Worm (Caenorhabditis elegans) whole organism, L4 larva: Measurements from ENCODE around the gene rps-30.

Source experiments
- F49E8.2 ChIP-seq: sonication (generic microtip); optimal IDR thresholded peaks from 2 replicates; lab custom pipeline; 2016; ENCODE audit warnings: missing compliant biosample characterization, mild to moderate bottlenecking, missing genetic modification characterization, borderline replicate concordance
- T20F7.1 ChIP-seq: fragments of 200-800 bp; sonication (Bioruptor generic); optimal IDR thresholded peaks from 2 replicates; lab custom pipeline; 2018; ENCODE audit warnings: mild to moderate bottlenecking, missing genetic modification characterization, missing compliant biosample characterization
- Y5F2A.4 ChIP-seq: fragments of 200-800 bp; sonication (Bioruptor generic); optimal IDR thresholded peaks from 2 replicates; lab custom pipeline; 2018; ENCODE audit warnings: mild to moderate bottlenecking, missing genetic modification characterization, missing compliant biosample characterization
- Y75B8A.6 ChIP-seq: fragments of 200-800 bp; sonication (Bioruptor generic); IDR thresholded peaks from 2 replicates; pipeline ENCODE4 v1.3.6; 2022; ENCODE audit warnings: missing genetic modification reagents, missing genetic modification characterization, missing compliant biosample characterization
- ceh-20 ChIP-seq: fragments of 200-800 bp; sonication (Bioruptor generic); IDR thresholded peaks from 2 replicates; pipeline ENCODE4 v1.3.6; 2022; ENCODE audit warnings: missing genetic modification reagents, missing genetic modification characterization, missing compliant biosample characterization
- ceh-28 ChIP-seq: fragments of 150-350 bp; optimal IDR thresholded peaks from 2 replicates; lab custom pipeline; 2014; ENCODE audit warnings: missing biosample characterization, missing genetic modification reagents, missing genetic modification characterization
- ceh-44 ChIP-seq: fragments of 200-800 bp; sonication (Bioruptor generic); IDR thresholded peaks from 2 replicates; pipeline ENCODE4 v1.3.6; 2022; ENCODE audit warnings: missing genetic modification reagents, missing genetic modification characterization, missing compliant biosample characterization
- cey-2 ChIP-seq: sonication (generic microtip); optimal IDR thresholded peaks from 3 replicates; lab custom pipeline; 2017; ENCODE audit warnings: missing genetic modification characterization, mild to moderate bottlenecking, missing compliant biosample characterization, antibody characterized with exemption, borderline replicate concordance; ENCODE audit not compliant: insufficient read depth
- ctbp-1 ChIP-seq: fragments of 200-800 bp; sonication (Bioruptor generic); IDR thresholded peaks from 2 replicates; pipeline ENCODE4 v1.3.6; 2022; ENCODE audit warnings: missing genetic modification reagents, missing genetic modification characterization, missing compliant biosample characterization
- daf-16 ChIP-seq, 3 experiments: sonication (generic microtip); optimal IDR thresholded peaks; 2 replicates each; lab custom pipeline; 2016 to 2017; ENCODE audit warnings: missing genetic modification characterization in 3 of 3, missing genetic modification reagents in 3 of 3, mild to moderate bottlenecking in 2 of 3, missing compliant biosample characterization in 2 of 3, missing biosample characterization in 1 of 3, moderate library complexity in 1 of 3
- dmd-6 ChIP-seq: fragments of 200-800 bp; sonication (Bioruptor generic); IDR thresholded peaks from 2 replicates; pipeline ENCODE4 v1.3.6; 2022; ENCODE audit warnings: missing genetic modification reagents, missing genetic modification characterization, missing compliant biosample characterization
- dmd-8 ChIP-seq: fragments of 200-800 bp; sonication (Bioruptor generic); IDR thresholded peaks from 2 replicates; pipeline ENCODE4 v1.3.6; 2022; ENCODE audit warnings: missing genetic modification characterization, missing compliant biosample characterization
- dmd-9 ChIP-seq: fragments of 200-800 bp; sonication (Bioruptor generic); IDR thresholded peaks from 2 replicates; pipeline ENCODE4 v1.3.6; 2022; ENCODE audit warnings: missing genetic modification reagents, missing genetic modification characterization, missing compliant biosample characterization
- dpl-1 ChIP-seq: fragments of 150-350 bp; optimal IDR thresholded peaks from 2 replicates; lab custom pipeline; 2014; ENCODE audit warnings: missing biosample characterization, missing genetic modification reagents, missing genetic modification characterization
- dve-1 ChIP-seq: sonication (generic microtip); optimal IDR thresholded peaks from 2 replicates; lab custom pipeline; 2017; ENCODE audit warnings: antibody characterized with exemption, mild to moderate bottlenecking, missing genetic modification characterization, missing compliant biosample characterization; ENCODE audit not compliant: insufficient read depth
- egl-43 ChIP-seq: fragments of 200-800 bp; sonication (Bioruptor generic); IDR thresholded peaks from 2 replicates; pipeline ENCODE4 v1.3.6; 2022; ENCODE audit warnings: missing genetic modification reagents, missing genetic modification characterization, missing compliant biosample characterization
- fos-1 ChIP-seq: fragments of 150-350 bp; optimal IDR thresholded peaks from 2 replicates; lab custom pipeline; 2014; ENCODE audit warnings: missing biosample characterization, missing genetic modification characterization
- hif-1 ChIP-seq, 2 experiments: sonication (generic microtip); optimal IDR thresholded peaks; 2 replicates each; lab custom pipeline; 2016 to 2017; ENCODE audit warnings: missing compliant biosample characterization in 2 of 2, missing genetic modification characterization in 2 of 2, missing genetic modification reagents in 2 of 2, missing genotype in 2 of 2, mild to moderate bottlenecking in 1 of 2
- hlh-11 ChIP-seq: fragments of 200-800 bp; sonication (Bioruptor generic); optimal IDR thresholded peaks from 2 replicates; lab custom pipeline; 2018; ENCODE audit warnings: mild to moderate bottlenecking, missing genetic modification characterization, missing compliant biosample characterization
- hlh-30 ChIP-seq: sonication (generic microtip); optimal IDR thresholded peaks from 2 replicates; lab custom pipeline; 2017; ENCODE audit warnings: antibody characterized with exemption, mild to moderate bottlenecking, missing genetic modification characterization, missing compliant biosample characterization; ENCODE audit not compliant: insufficient read depth
- lin-1 ChIP-seq: fragments of 200-800 bp; sonication (Bioruptor generic); IDR thresholded peaks from 2 replicates; pipeline ENCODE4 v1.3.6; 2022; ENCODE audit warnings: missing genetic modification reagents, missing genetic modification characterization, missing compliant biosample characterization
- lin-38 ChIP-seq: fragments of 200-800 bp; sonication (Bioruptor generic); IDR thresholded peaks from 2 replicates; pipeline ENCODE4 v1.3.6; 2022; ENCODE audit warnings: missing genetic modification reagents, missing genetic modification characterization, missing compliant biosample characterization
- lin-39 ChIP-seq: fragments of 150-350 bp; optimal IDR thresholded peaks from 2 replicates; lab custom pipeline; 2014; ENCODE audit warnings: missing biosample characterization, missing genetic modification reagents, missing genetic modification characterization
- lsy-2 ChIP-seq, 2 experiments: fragments of 150-350 bp in 1 of 2; sonication (generic microtip) in 1 of 2; optimal IDR thresholded peaks; 2 replicates each; lab custom pipeline; 2014 to 2017; ENCODE audit warnings: missing biosample characterization in 2 of 2, missing genetic modification characterization in 2 of 2
- mes-2 ChIP-seq: sonication (generic microtip); optimal IDR thresholded peaks from 2 replicates; lab custom pipeline; 2016; ENCODE audit warnings: missing genotype, mild to moderate bottlenecking, missing genetic modification characterization, missing compliant biosample characterization; ENCODE audit not compliant: poor library complexity, severe bottlenecking
- nhr-10 ChIP-seq: fragments of 150-350 bp; optimal IDR thresholded peaks from 2 replicates; lab custom pipeline; 2014; ENCODE audit warnings: missing biosample characterization, missing genetic modification characterization
- nhr-11 ChIP-seq: fragments of 150-350 bp; optimal IDR thresholded peaks from 2 replicates; lab custom pipeline; 2014; ENCODE audit warnings: missing biosample characterization, missing genetic modification characterization
- nhr-28 ChIP-seq: fragments of 150-350 bp; optimal IDR thresholded peaks from 2 replicates; lab custom pipeline; 2014; ENCODE audit warnings: missing biosample characterization, missing genetic modification characterization
- nhr-41 ChIP-seq: fragments of 200-800 bp; sonication (Bioruptor generic); IDR thresholded peaks from 2 replicates; pipeline ENCODE4 v1.3.6; 2022; ENCODE audit warnings: missing genetic modification reagents, missing genetic modification characterization, missing compliant biosample characterization
- nhr-6 ChIP-seq: fragments of 150-350 bp; optimal IDR thresholded peaks from 2 replicates; lab custom pipeline; 2014; ENCODE audit warnings: missing biosample characterization, missing genetic modification characterization
- pha-4 ChIP-seq, 2 experiments: fragments of 150-350 bp in 1 of 2; fragments of 200-800 bp in 1 of 2; sonication (Bioruptor generic) in 1 of 2; IDR thresholded peaks in 1 of 2; optimal IDR thresholded peaks in 1 of 2; 2 replicates each; pipeline versions ENCODE4 v1.3.6 to Lab custom; 2014 to 2022; ENCODE audit warnings: missing genetic modification characterization in 2 of 2, missing genetic modification reagents in 2 of 2, missing biosample characterization in 1 of 2, missing compliant biosample characterization in 1 of 2
- php-3 ChIP-seq: fragments of 200-800 bp; sonication (Bioruptor generic); IDR thresholded peaks from 2 replicates; pipeline ENCODE4 v1.3.6; 2022; ENCODE audit warnings: missing genetic modification reagents, missing genetic modification characterization, missing compliant biosample characterization
- saeg-2 ChIP-seq: fragments of 200-800 bp; sonication (Bioruptor generic); IDR thresholded peaks from 2 replicates; pipeline ENCODE4 v1.3.6; 2022; ENCODE audit warnings: missing genetic modification reagents, missing genetic modification characterization, missing compliant biosample characterization
- snpc-1.2 ChIP-seq: fragments of 200-800 bp; sonication (Bioruptor generic); IDR thresholded peaks from 2 replicates; pipeline ENCODE4 v1.3.6; 2022; ENCODE audit warnings: missing genetic modification reagents, missing genetic modification characterization, missing compliant biosample characterization
- unc-130 ChIP-seq: sonication (generic microtip); optimal IDR thresholded peaks from 2 replicates; lab custom pipeline; 2016; ENCODE audit warnings: missing genetic modification reagents, missing genetic modification characterization, missing compliant biosample characterization
- zfp-3 ChIP-seq: fragments of 200-800 bp; sonication (Bioruptor generic); conservative IDR thresholded peaks from 2 replicates; pipeline ENCODE4 v1.3.6; 2022; ENCODE audit warnings: missing genetic modification reagents, missing genetic modification characterization, missing compliant biosample characterization
- zip-11 ChIP-seq: fragments of 200-800 bp; sonication (Bioruptor generic); IDR thresholded peaks from 2 replicates; pipeline ENCODE4 v1.3.6; 2022; ENCODE audit warnings: missing genetic modification characterization, missing compliant biosample characterization
- zip-2 ChIP-seq: fragments of 150-350 bp; optimal IDR thresholded peaks from 2 replicates; lab custom pipeline; 2014; ENCODE audit warnings: missing biosample characterization, missing genetic modification characterization
- ztf-7 ChIP-seq: fragments of 150-350 bp; optimal IDR thresholded peaks from 2 replicates; lab custom pipeline; 2014; ENCODE audit warnings: missing biosample characterization, missing genetic modification characterization

rps-30 gene

DNA sequence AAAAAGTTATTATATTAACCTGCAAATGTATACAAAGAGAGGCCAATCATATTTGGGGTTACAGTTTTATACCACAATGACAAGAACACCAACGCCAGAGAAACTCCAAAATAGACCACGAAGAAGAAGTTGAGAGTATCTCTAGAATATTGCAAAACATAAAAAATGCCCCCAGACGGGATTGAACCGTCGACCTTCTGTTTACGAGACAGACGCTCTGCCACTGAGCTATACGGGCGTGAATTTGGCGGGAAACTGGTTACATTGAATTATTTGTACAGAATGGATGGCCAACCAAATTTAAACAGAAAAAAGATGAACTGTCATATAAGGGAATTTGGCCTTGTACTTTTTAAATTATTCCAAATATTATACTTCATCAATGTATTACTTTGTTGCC is 45.9 kb upstream of the rps-30 start (continued):
- TF ChIP-seq lin-1 (GFP tag; lab: Robert Waterston, UW) = peak; percentile 37; the same call in 1 of the 2 replicates
- no peak for TF ChIP-seq ceh-20 (GFP tag; lab: Robert Waterston, UW)
- TF ChIP-seq lsy-2 (tag; optimal IDR thresholded peaks at IDR 0.05; lab: Kevin White, UChicago) = peak in 1 of 2 experiments; percentile 68
- no peak for TF ChIP-seq saeg-2 (GFP tag; lab: Robert Waterston, UW)
- TF ChIP-seq zip-11 (GFP tag; lab: Robert Waterston, UW) = no peak
- TF ChIP-seq F49E8.2 = no peak
- TF ChIP-seq php-3 = no peak
- TF ChIP-seq nhr-41 (GFP tag; lab: Robert Waterston, UW) = no peak
- 0 out of 2 replicates have a peak, but pooled peaks have one; percentile 12 for TF ChIP-seq ctbp-1 (GFP tag; lab: Robert Waterston, UW)
- peak; percentile 6 for TF ChIP-seq T20F7.1 (GFP tag; lab: Kevin White, UChicago)
- TF ChIP-seq unc-130 = no peak
- TF ChIP-seq dmd-8 (GFP tag; lab: Robert Waterston, UW) = 0 out of 2 replicates have a peak, but pooled peaks have one; percentile 10
- TF ChIP-seq dpl-1 (GFP tag; lab: Kevin White, UChicago) = peak; percentile 38
- TF ChIP-seq Y5F2A.4 = peak; percentile 52
- 0 out of 2 replicates have a peak, but pooled peaks have one; percentile 6 for TF ChIP-seq ceh-44
- no peak for TF ChIP-seq ceh-28
- no peak for TF ChIP-seq daf-16 (GFP tag; optimal IDR thresholded peaks at IDR 0.05; lab: Kevin White, UChicago)
- peak; percentile 88 for TF ChIP-seq daf-16 (tag; optimal IDR thresholded peaks at IDR 0.05; lab: Kevin White, UChicago)
- TF ChIP-seq pha-4 (GFP tag; IDR thresholded peaks at IDR 0.05; lab: Robert Waterston, UW) = peak; percentile 25; the same call in 1 of the 2 replicates
- TF ChIP-seq pha-4 (tag; optimal IDR thresholded peaks at IDR 0.05; lab: Kevin White, UChicago) = no peak
- no peak for TF ChIP-seq nhr-11
- peak; percentile 67 for TF ChIP-seq mes-2 (tag; lab: Kevin White, UChicago)
- peak; percentile 60; the same call in 1 of the 2 replicates for TF ChIP-seq egl-43 (GFP tag; lab: Robert Waterston, UW)
- peak; percentile 64 for TF ChIP-seq hlh-30 (tag; lab: Kevin White, UChicago)
- TF ChIP-seq zip-2 = no peak
- TF ChIP-seq Y75B8A.6 (GFP tag; lab: Robert Waterston, UW) = no peak
- TF ChIP-seq fos-1 (tag; lab: Kevin White, UChicago) = no peak
- TF ChIP-seq dmd-9 = peak; percentile 61; the same call in 1 of the 2 replicates
- TF ChIP-seq snpc-1.2 = peak; percentile 52; the same call in 1 of the 2 replicates
- TF ChIP-seq dve-1 (tag; lab: Kevin White, UChicago) = peak; percentile 67
- no peak for TF ChIP-seq cey-2 (tag; lab: Kevin White, UChicago)
- peak in 1 of 2 experiments; percentile 19 for TF ChIP-seq hif-1 (tag; optimal IDR thresholded peaks at IDR 0.05; lab: Kevin White, UChicago)
- TF ChIP-seq nhr-10 = no peak
- peak; percentile 26; the same call in 1 of the 2 replicates for TF ChIP-seq lin-38 (GFP tag; lab: Robert Waterston, UW)
- peak; percentile 60 for TF ChIP-seq hlh-11
- peak; percentile 37 for TF ChIP-seq nhr-6 (tag; lab: Kevin White, UChicago)
- TF ChIP-seq zfp-3 (GFP tag; lab: Robert Waterston, UW) = no peak
- TF ChIP-seq dmd-6 (GFP tag; lab: Robert Waterston, UW) = peak; percentile 37; the same call in 1 of the 2 replicates
- no peak for TF ChIP-seq lin-39 (tag; lab: Kevin White, UChicago)
- peak; percentile 35 for TF ChIP-seq ztf-7 (tag; lab: Kevin White, UChicago)
- TF ChIP-seq nhr-28 (tag; lab: Kevin White, UChicago) = peak; percentile 7
